Worm (Caenorhabditis elegans) whole organism, L1 larva: ENCODE results near the gene zhp-4.

Experiments used
- blmp-1 ChIP-seq: fragments of 150-350 bp; optimal IDR thresholded peaks from 2 replicates; lab custom pipeline; 2014; ENCODE audit warnings: missing biosample characterization, missing genetic modification characterization
- egl-13 ChIP-seq: sonication (generic microtip); optimal IDR thresholded peaks from 2 replicates; lab custom pipeline; 2016; ENCODE audit warnings: missing genotype, missing genetic modification reagents, missing genetic modification characterization, missing compliant biosample characterization
- elt-3 ChIP-seq, 6 experiments: fragments of 150-350 bp in 1 of 6; sonication (generic microtip); optimal IDR thresholded peaks; 2 replicates each; lab custom pipeline; 2017 to 2018; ENCODE audit warnings: missing biosample characterization in 6 of 6, missing genetic modification characterization in 6 of 6, inconsistent platforms in 1 of 6
- jun-1 ChIP-seq: fragments of 150-350 bp; optimal IDR thresholded peaks from 2 replicates; lab custom pipeline; 2014; ENCODE audit warnings: missing biosample characterization, missing genetic modification reagents, missing genetic modification characterization
- lin-39 ChIP-seq: fragments of 150-350 bp; optimal IDR thresholded peaks from 2 replicates; lab custom pipeline; 2014; ENCODE audit warnings: missing biosample characterization, missing genetic modification reagents, missing genetic modification characterization
- mef-2 ChIP-seq: fragments of 150-350 bp; optimal IDR thresholded peaks from 2 replicates; lab custom pipeline; 2014; ENCODE audit warnings: missing biosample characterization, missing genetic modification characterization
- nhr-237 ChIP-seq: fragments of 150-350 bp; optimal IDR thresholded peaks from 2 replicates; lab custom pipeline; 2014; ENCODE audit warnings: missing biosample characterization, missing genetic modification characterization
- nhr-76 ChIP-seq: sonication (generic microtip); optimal IDR thresholded peaks from 2 replicates; lab custom pipeline; 2017; ENCODE audit warnings: missing biosample characterization, missing genetic modification characterization
- snpc-4 ChIP-seq: fragments of 150-350 bp; optimal IDR thresholded peaks from 2 replicates; lab custom pipeline; 2014; ENCODE audit warnings: missing biosample characterization, missing genetic modification characterization
- unc-30 ChIP-seq: sonication (generic microtip); optimal IDR thresholded peaks from 2 replicates; lab custom pipeline; 2017; ENCODE audit warnings: missing biosample characterization, missing genetic modification characterization

DNA sequence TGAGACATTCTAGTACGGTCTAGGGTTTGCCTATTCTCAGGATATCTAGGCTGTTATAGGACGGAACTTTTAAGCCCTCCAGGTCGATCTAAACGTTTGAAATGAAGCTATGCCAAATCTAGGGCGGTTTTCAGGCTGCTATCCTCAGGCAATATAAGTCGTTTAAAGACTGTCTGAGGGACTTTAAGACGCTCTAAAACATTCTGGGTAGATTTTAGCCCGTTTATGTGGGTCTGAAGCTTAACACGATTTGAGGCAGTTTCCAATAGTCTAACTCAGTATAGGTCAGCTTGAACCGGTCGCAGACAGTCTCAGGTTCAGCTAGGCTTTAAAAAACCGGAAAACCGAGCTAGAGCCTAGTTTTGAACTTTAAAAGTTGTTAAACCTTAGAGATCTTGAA is 50.7 kb downstream of the zhp-4 start:
- no peak for TF ChIP-seq nhr-237 (tag; lab: Kevin White, UChicago)
- TF ChIP-seq mef-2 (tag; lab: Kevin White, UChicago) = no peak
- TF ChIP-seq lin-39 (tag; lab: Kevin White, UChicago) = no peak
- no peak for TF ChIP-seq egl-13 (tag; lab: Kevin White, UChicago)
- no peak for TF ChIP-seq blmp-1 (tag; lab: Kevin White, UChicago)
- TF ChIP-seq nhr-76 (tag; lab: Kevin White, UChicago) = no peak
- no peak for TF ChIP-seq snpc-4 (tag; lab: Kevin White, UChicago)
- no peak for TF ChIP-seq elt-3 (tag; optimal IDR thresholded peaks at IDR 0.05; lab: Kevin White, UChicago)
- no peak for TF ChIP-seq jun-1
- TF ChIP-seq unc-30 = no peak
